Worm (Caenorhabditis elegans) whole organism, midembryonic: ENCODE data around the gene C17C3.5.
"Not testable (repeated sequence)": the region's sequence is repeated elsewhere in the genome, so short reads cannot be mapped to it uniquely, and the experiment has no call there.

ENCODE experiments used
- T22C8.4 ChIP-seq: fragments of 200-800 bp; sonication (Bioruptor generic); IDR thresholded peaks from 2 replicates; pipeline ENCODE4 v1.3.6; 2022; ENCODE audit warnings: missing genetic modification characterization, missing compliant biosample characterization
- cog-1 ChIP-seq: sonication (generic microtip); optimal IDR thresholded peaks from 2 replicates; lab custom pipeline; 2016; ENCODE audit warnings: missing genetic modification characterization, missing compliant biosample characterization
- flt-1 ChIP-seq: fragments of 200-800 bp; sonication (Bioruptor generic); IDR thresholded peaks from 2 replicates; pipeline ENCODE4 v1.3.6; 2022; ENCODE audit warnings: missing genetic modification characterization, missing compliant biosample characterization
- klf-2 ChIP-seq: fragments of 200-800 bp; sonication (Bioruptor generic); conservative IDR thresholded peaks from 2 replicates; pipeline ENCODE4 v1.3.6; 2022; ENCODE audit warnings: missing genetic modification reagents, missing genetic modification characterization, missing compliant biosample characterization
- med-1 ChIP-seq: sonication (generic microtip); optimal IDR thresholded peaks from 2 replicates; lab custom pipeline; 2017; ENCODE audit warnings: missing genetic modification characterization, mild to moderate bottlenecking, missing compliant biosample characterization, antibody characterized with exemption, missing genetic modification reagents; ENCODE audit not compliant: insufficient read depth
- ref-1 ChIP-seq: fragments of 200-800 bp; sonication (Bioruptor generic); conservative IDR thresholded peaks from 2 replicates; pipeline ENCODE4 v1.3.6; 2022; ENCODE audit warnings: missing genetic modification reagents, missing genetic modification characterization, missing compliant biosample characterization
- tab-1 ChIP-seq: fragments of 200-800 bp; sonication (Bioruptor generic); IDR thresholded peaks from 2 replicates; pipeline ENCODE4 v1.3.6; 2022; ENCODE audit warnings: missing genetic modification characterization, missing compliant biosample characterization
- ztf-23 ChIP-seq: fragments of 200-800 bp; sonication (Bioruptor generic); IDR thresholded peaks from 2 replicates; pipeline ENCODE4 v1.3.6; 2022; ENCODE audit warnings: missing genetic modification reagents, missing genetic modification characterization, missing compliant biosample characterization
- ztf-29 ChIP-seq: fragments of 200-800 bp; sonication (Bioruptor generic); IDR thresholded peaks from 2 replicates; pipeline ENCODE4 v1.3.6; 2022; ENCODE audit warnings: missing genetic modification reagents, missing genetic modification characterization, missing compliant biosample characterization

The C17C3.5 gene

ce11 chrII:5518055-5518454 lies 33.6 kb upstream of the C17C3.5 start:
- no peak for TF ChIP-seq tab-1 (GFP tag; lab: Robert Waterston, UW)
- no peak for TF ChIP-seq T22C8.4 (GFP tag; lab: Robert Waterston, UW)
- TF ChIP-seq med-1, result no peak
- TF ChIP-seq ref-1 (GFP tag; lab: Robert Waterston, UW), result no peak
- TF ChIP-seq ztf-29 (GFP tag; lab: Robert Waterston, UW), result no peak
- no peak for TF ChIP-seq cog-1 (tag; lab: Kevin White, UChicago)
- TF ChIP-seq flt-1 (GFP tag; lab: Robert Waterston, UW), result no peak
- no peak for TF ChIP-seq klf-2 (GFP tag; lab: Robert Waterston, UW)
- TF ChIP-seq ztf-23 (GFP tag; lab: Robert Waterston, UW), result no peak

ce11 chrII:5518910-5519309 lies 32.7 kb upstream of the C17C3.5 start, which contains the start of gene ZK177.2:
ZK177.2 (plus strand) TSS chrII:5519210.
- TF ChIP-seq ref-1 (GFP tag; lab: Robert Waterston, UW), result no peak
- no peak for TF ChIP-seq ztf-23 (GFP tag; lab: Robert Waterston, UW)
- TF ChIP-seq klf-2 (GFP tag; lab: Robert Waterston, UW), result no peak
- no peak for TF ChIP-seq ztf-29 (GFP tag; lab: Robert Waterston, UW)
- TF ChIP-seq flt-1 (GFP tag; lab: Robert Waterston, UW), result no peak
- no peak for TF ChIP-seq cog-1 (tag; lab: Kevin White, UChicago)
- no peak for TF ChIP-seq med-1
- no peak for TF ChIP-seq T22C8.4 (GFP tag; lab: Robert Waterston, UW)
- no peak for TF ChIP-seq tab-1 (GFP tag; lab: Robert Waterston, UW)

- TF ChIP-seq flt-1 (GFP tag; lab: Robert Waterston, UW) (no peak), ztf-29 (GFP tag; lab: Robert Waterston, UW) (no peak), ztf-23 (GFP tag; lab: Robert Waterston, UW) (no peak), med-1 (no peak), T22C8.4 (GFP tag; lab: Robert Waterston, UW) (no peak)
Observed at ce11 chrII:5521411-5521810, 30.2 kb upstream of the C17C3.5 start, which contains the start of gene ZK177.12. ZK177.12 (plus strand) TSS chrII:5521711.

ce11 chrII:5522637-5523036 lies 29.0 kb upstream of the C17C3.5 start, which contains the start of gene ZK177.11:
ZK177.11 (plus strand) TSS chrII:5522937.
- TF ChIP-seq ref-1 (GFP tag; lab: Robert Waterston, UW), result no peak
- no peak for TF ChIP-seq cog-1 (tag; lab: Kevin White, UChicago)
- no peak for TF ChIP-seq ztf-29 (GFP tag; lab: Robert Waterston, UW)
- no peak for TF ChIP-seq flt-1 (GFP tag; lab: Robert Waterston, UW)
- no peak for TF ChIP-seq med-1
- TF ChIP-seq klf-2 (GFP tag; lab: Robert Waterston, UW), result no peak
- no peak for TF ChIP-seq T22C8.4 (GFP tag; lab: Robert Waterston, UW)
- no peak for TF ChIP-seq ztf-23 (GFP tag; lab: Robert Waterston, UW)
- TF ChIP-seq tab-1 (GFP tag; lab: Robert Waterston, UW), result no peak

- TF ChIP-seq T22C8.4 (GFP tag; lab: Robert Waterston, UW) (no peak), tab-1 (GFP tag; lab: Robert Waterston, UW) (no peak), flt-1 (GFP tag; lab: Robert Waterston, UW) (no peak), klf-2 (GFP tag; lab: Robert Waterston, UW) (no peak), ref-1 (GFP tag; lab: Robert Waterston, UW) (no peak), ztf-23 (GFP tag; lab: Robert Waterston, UW) (no peak), med-1 (no peak), ztf-29 (GFP tag; lab: Robert Waterston, UW) (no peak), cog-1 (tag; lab: Kevin White, UChicago) (no peak)
Observed at ce11 chrII:5525297-5525696, 26.3 kb upstream of the C17C3.5 start, which contains the start of gene tbx-35. tbx-35 (minus strand) TSS chrII:5525397.

ce11 chrII:5527841-5528240 lies 23.8 kb upstream of the C17C3.5 start, which contains the start of gene ZK177.1:
ZK177.1 (plus strand) TSS chrII:5528141.
- no peak for TF ChIP-seq med-1
- TF ChIP-seq ztf-29 (GFP tag; lab: Robert Waterston, UW), result no peak
- no peak for TF ChIP-seq flt-1 (GFP tag; lab: Robert Waterston, UW)
- TF ChIP-seq klf-2 (GFP tag; lab: Robert Waterston, UW), result no peak
- TF ChIP-seq T22C8.4 (GFP tag; lab: Robert Waterston, UW), result no peak
- no peak for TF ChIP-seq cog-1 (tag; lab: Kevin White, UChicago)
- no peak for TF ChIP-seq ref-1 (GFP tag; lab: Robert Waterston, UW)
- no peak for TF ChIP-seq ztf-23 (GFP tag; lab: Robert Waterston, UW)
- no peak for TF ChIP-seq tab-1 (GFP tag; lab: Robert Waterston, UW)

- TF ChIP-seq flt-1 (GFP tag; lab: Robert Waterston, UW), result no peak
- TF ChIP-seq ref-1 (GFP tag; lab: Robert Waterston, UW), result no peak
- TF ChIP-seq T22C8.4 (GFP tag; lab: Robert Waterston, UW), result no peak
- no peak for TF ChIP-seq klf-2 (GFP tag; lab: Robert Waterston, UW)
- no peak for TF ChIP-seq tab-1 (GFP tag; lab: Robert Waterston, UW)
- no peak for TF ChIP-seq med-1
- TF ChIP-seq ztf-23 (GFP tag; lab: Robert Waterston, UW), result no peak
- no peak for TF ChIP-seq cog-1 (tag; lab: Kevin White, UChicago)
- no peak for TF ChIP-seq ztf-29 (GFP tag; lab: Robert Waterston, UW)
Observed at ce11 chrII:5531855-5532328, 19.7 kb upstream of the C17C3.5 start, which contains the start of gene C17C3.9. C17C3.9 (minus strand) TSS chrII:5532278.

ce11 chrII:5533642-5534041 lies 18.0 kb upstream of the C17C3.5 start, which contains the start of gene hlh-26:
hlh-26 (minus strand) TSS chrII:5533742.
- TF ChIP-seq ztf-29 (GFP tag; lab: Robert Waterston, UW) (no peak), cog-1 (tag; lab: Kevin White, UChicago) (no peak), flt-1 (GFP tag; lab: Robert Waterston, UW) (no peak)

ce11 chrII:5534939-5535338 lies 16.7 kb upstream of the C17C3.5 start, which contains the start of gene hlh-25:
hlh-25 (plus strand) TSS chrII:5535239.
- not testable (repeated sequence) for TF ChIP-seq cog-1 (tag; lab: Kevin White, UChicago); ref-1 (GFP tag; lab: Robert Waterston, UW); ztf-23 (GFP tag; lab: Robert Waterston, UW)
